Fruit fly (Drosophila melanogaster) whole organism, wandering third instar larva: Measurements from ENCODE around the gene CG13024.

ENCODE experiments used
- CrebA ChIP-seq: fragments of 200-800 bp; sonication (Bioruptor generic); optimal IDR thresholded peaks from 2 replicates; lab custom pipeline; 2016; ENCODE audit warnings: missing biosample characterization, mild to moderate bottlenecking, missing genetic modification characterization, borderline replicate concordance
- br ChIP-seq: fragments of 200-800 bp; sonication (Bioruptor generic); optimal IDR thresholded peaks from 2 replicates; lab custom pipeline; 2016; ENCODE audit warnings: missing biosample characterization, missing genetic modification characterization
- dl ChIP-seq, 2 experiments: fragments of 175-275, 200-275 bp in 1 of 2; fragments of 200-275 bp in 1 of 2; sonication (Bioruptor generic); optimal IDR thresholded peaks; lab custom pipeline; 2018; ENCODE audit warnings: mild to moderate bottlenecking in 2 of 2, missing biosample characterization in 2 of 2, missing genetic modification characterization in 2 of 2, moderate library complexity in 2 of 2; ENCODE audit not compliant: partially characterized antibody in 2 of 2, insufficient read depth in 1 of 2
- dmrt93B ChIP-seq: fragments of 200-800 bp; sonication (Bioruptor generic); optimal IDR thresholded peaks from 2 replicates; lab custom pipeline; 2018; ENCODE audit warnings: missing biosample characterization, mild to moderate bottlenecking, missing genetic modification characterization
- h ChIP-seq: fragments of 200-800 bp; sonication (Bioruptor generic); optimal IDR thresholded peaks from 3 replicates; lab custom pipeline; 2016; ENCODE audit warnings: missing biosample characterization, mild to moderate bottlenecking, missing genetic modification characterization
- psq ChIP-seq: fragments of 200-800 bp; sonication (Bioruptor generic); optimal IDR thresholded peaks from 3 replicates; lab custom pipeline; 2017; ENCODE audit warnings: missing biosample characterization, mild to moderate bottlenecking, missing genetic modification characterization, moderate library complexity

dm6 chr3L:16860322-16860721 lies 31.4 kb upstream of the CG13024 start, which contains the start of gene CG13029:
- no peak for TF ChIP-seq dmrt93B (GFP tag; lab: Kevin White, UChicago)
- TF ChIP-seq dl (GFP tag; optimal IDR thresholded peaks at IDR 0.05; lab: Kevin White, UChicago; ENCODE audit: insufficient read depth in 1 of 2, partially characterized antibody in 2 of 2): no peak
- TF ChIP-seq psq: no peak
- no peak for TF ChIP-seq CrebA (GFP tag; lab: Kevin White, UChicago)
- no peak for TF ChIP-seq br (GFP tag; lab: Kevin White, UChicago)
- no peak for TF ChIP-seq h (GFP tag; lab: Kevin White, UChicago)
